Worm (Caenorhabditis elegans): ENCODE measurements around the gene pes-9.

pes-9 gene

ce11 chrV:14625662-14626061, 28.8 kb upstream of the pes-9 start:
- peak; percentile 5 for TF ChIP-seq mab-5 (tag; optimal IDR thresholded peaks at IDR 0.05)
- no peak for TF ChIP-seq blmp-1 (tag; optimal IDR thresholded peaks at IDR 0.05; ENCODE audit: insufficient read depth)
- peak; percentile 29 for TF ChIP-seq sma-9 (GFP tag; optimal IDR thresholded peaks at IDR 0.05)
- TF ChIP-seq sma-9 (tag; optimal IDR thresholded peaks at IDR 0.05) = no peak
- TF ChIP-seq nhr-129 (tag; optimal IDR thresholded peaks at IDR 0.05) = peak; percentile 27
- peak in 1 of 2 experiments; percentile 10 for TF ChIP-seq lsy-2 (tag; optimal IDR thresholded peaks at IDR 0.05)
- TF ChIP-seq unc-39 (tag; optimal IDR thresholded peaks at IDR 0.05) = no peak
- no peak for TF ChIP-seq Y55F3AM.14 (GFP tag; optimal IDR thresholded peaks at IDR 0.05)
- TF ChIP-seq F13H6.1 (tag; optimal IDR thresholded peaks at IDR 0.05) = peak; percentile 6
- no peak for TF ChIP-seq egl-27 (tag; optimal IDR thresholded peaks at IDR 0.05)

DNA sequence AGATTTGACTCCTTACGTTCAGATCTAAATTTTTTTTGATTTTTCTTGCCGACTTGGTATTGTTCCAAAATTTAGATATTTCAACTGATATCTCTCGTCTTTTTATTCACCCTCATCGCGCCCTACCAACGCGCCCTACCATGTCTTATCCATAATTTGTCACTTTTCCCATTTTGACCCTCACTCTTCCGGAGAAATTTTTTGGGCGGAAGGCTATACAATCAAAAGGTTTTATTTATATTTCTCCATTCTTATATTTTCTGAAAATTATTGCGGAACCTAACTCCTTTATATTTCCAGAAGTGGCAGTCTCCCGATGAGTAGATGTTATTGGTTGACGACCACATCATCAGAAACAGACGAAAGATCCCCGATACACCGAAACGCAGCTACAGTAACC, 24.0 kb upstream of the pes-9 start, which contains the start of gene hot-1:
hot-1 (plus strand) TSS at position 301 of the 400 bp plus-strand sequence.
- TF ChIP-seq nhr-77 (tag; optimal IDR thresholded peaks at IDR 0.05) (no peak), crh-2 (tag; optimal IDR thresholded peaks at IDR 0.05) (no peak), C34F6.9 (tag; optimal IDR thresholded peaks at IDR 0.05) (no peak), egl-27 (tag; optimal IDR thresholded peaks at IDR 0.05) (no peak), nhr-23 (tag; optimal IDR thresholded peaks at IDR 0.05) (no peak), unc-62 (GFP tag; optimal IDR thresholded peaks at IDR 0.05) (no peak), nhr-6 (tag; optimal IDR thresholded peaks at IDR 0.05) (no peak), peb-1 (tag; optimal IDR thresholded peaks at IDR 0.05) (no peak), nhr-11 (tag; optimal IDR thresholded peaks at IDR 0.05) (no peak), nhr-10 (tag; optimal IDR thresholded peaks at IDR 0.05) (no peak), nhr-12 (tag; optimal IDR thresholded peaks at IDR 0.05) (no peak), Y55F3AM.14 (GFP tag; optimal IDR thresholded peaks at IDR 0.05) (no peak), zag-1 (tag; optimal IDR thresholded peaks at IDR 0.05) (no peak), unc-39 (tag; optimal IDR thresholded peaks at IDR 0.05) (no peak), ama-1 (optimal IDR thresholded peaks at IDR 0.05) (no peak), nhr-25 (tag; optimal IDR thresholded peaks at IDR 0.05) (no peak), sma-9 (GFP tag; optimal IDR thresholded peaks at IDR 0.05) (no peak), sma-9 (tag; optimal IDR thresholded peaks at IDR 0.05) (no peak), snpc-4 (tag; optimal IDR thresholded peaks at IDR 0.05) (no peak), lsy-2 (tag; optimal IDR thresholded peaks at IDR 0.05) (no peak), ztf-4 (tag; optimal IDR thresholded peaks at IDR 0.05) (no peak)

ce11 chrV:14620311-14620710, 23.5 kb upstream of the pes-9 start:
- no peak for TF ChIP-seq nhr-12 (tag; optimal IDR thresholded peaks at IDR 0.05)
- TF ChIP-seq nhr-21 (tag; optimal IDR thresholded peaks at IDR 0.05) = no peak
- no peak for TF ChIP-seq gmeb-1 (tag; optimal IDR thresholded peaks at IDR 0.05)
- TF ChIP-seq C34F6.9 (tag; optimal IDR thresholded peaks at IDR 0.05) = no peak
- no peak for TF ChIP-seq peb-1 (tag; optimal IDR thresholded peaks at IDR 0.05)
- no peak for TF ChIP-seq nhr-23 (tag; optimal IDR thresholded peaks at IDR 0.05)
- TF ChIP-seq nhr-77 (tag; optimal IDR thresholded peaks at IDR 0.05) = no peak
- no peak for TF ChIP-seq nhr-25 (tag; optimal IDR thresholded peaks at IDR 0.05)
- no peak for TF ChIP-seq sma-3 (GFP tag; optimal IDR thresholded peaks at IDR 0.05)
- TF ChIP-seq mbf-1 (tag; optimal IDR thresholded peaks at IDR 0.05) = no peak
- TF ChIP-seq lin-39 (tag; optimal IDR thresholded peaks at IDR 0.05) = no peak
- TF ChIP-seq nhr-6 (tag; optimal IDR thresholded peaks at IDR 0.05) = no peak
- TF ChIP-seq mdl-1 (tag; optimal IDR thresholded peaks at IDR 0.05) = no peak
- no peak for TF ChIP-seq fos-1 (tag; optimal IDR thresholded peaks at IDR 0.05)
- TF ChIP-seq unc-55 (GFP tag; optimal IDR thresholded peaks at IDR 0.05) = no peak

DNA sequence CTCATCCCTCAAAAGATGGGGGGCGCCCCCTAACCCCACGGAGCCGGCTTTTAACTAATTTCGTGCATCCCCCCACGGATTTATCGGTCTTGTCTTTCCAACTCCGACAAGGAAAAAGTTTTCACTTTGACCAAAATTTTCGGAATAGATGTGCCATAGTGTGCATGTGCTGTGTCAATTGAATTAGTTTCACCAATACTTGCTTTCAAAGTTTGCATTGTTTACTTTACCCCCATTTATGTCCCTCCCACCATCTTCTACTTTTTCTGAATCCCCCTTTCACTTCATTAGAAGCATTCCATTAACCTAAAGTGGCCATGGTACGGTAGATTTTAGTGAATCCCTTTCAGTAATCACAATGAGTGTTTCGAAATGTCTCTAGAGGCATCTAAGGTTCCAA, 20.9 kb upstream of the pes-9 start:
- TF ChIP-seq nhr-10 (tag; optimal IDR thresholded peaks at IDR 0.05) (no peak), lin-39 (tag; optimal IDR thresholded peaks at IDR 0.05) (no peak), nhr-6 (tag; optimal IDR thresholded peaks at IDR 0.05) (no peak)

DNA sequence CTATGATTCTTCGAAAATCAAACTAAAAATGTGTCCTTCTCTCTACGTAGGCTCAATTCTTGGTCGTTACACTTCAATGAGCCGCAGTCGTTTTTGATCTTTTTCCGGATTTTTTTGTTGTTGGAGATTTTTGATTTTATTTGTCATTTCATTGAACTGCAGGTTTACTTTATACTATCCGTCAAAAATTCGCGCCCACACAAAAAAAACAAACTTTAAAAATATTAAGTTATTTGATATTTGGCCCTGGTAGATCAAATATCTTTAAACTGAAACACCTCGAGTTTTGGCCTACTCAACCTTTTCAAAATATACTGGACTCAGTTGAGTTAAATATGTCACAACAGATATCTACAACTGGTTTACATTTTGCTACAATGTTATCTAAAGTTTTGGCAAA, 18.8 kb upstream of the pes-9 start:
- no peak for TF ChIP-seq dmd-4 (tag; optimal IDR thresholded peaks at IDR 0.05)
- TF ChIP-seq alr-1 (tag; optimal IDR thresholded peaks at IDR 0.05) = no peak
- TF ChIP-seq zag-1 (tag; optimal IDR thresholded peaks at IDR 0.05) = no peak
- TF ChIP-seq ceh-16 (tag; optimal IDR thresholded peaks at IDR 0.05) = no peak

Measured in whole organism, L2 larva.